Fruit fly (Drosophila melanogaster): ENCODE results near the gene Roc1a.

dm6 chrX:696064-696463, 49.0 kb downstream of the Roc1a start:
- no peak for TF ChIP-seq Hr96 (GFP tag; optimal IDR thresholded peaks at IDR 0.05)
- TF ChIP-seq CG5204 (GFP tag; optimal IDR thresholded peaks at IDR 0.05) = no peak
- TF ChIP-seq CG11617 (GFP tag; optimal IDR thresholded peaks at IDR 0.05) = no peak

Data from whole organism, adult.